Worm (Caenorhabditis elegans): ENCODE data around the gene bir-1.
A peak's percentile ranks its signal among the peaks of the same experiment; 100 is the strongest.

The bir-1 gene

DNA sequence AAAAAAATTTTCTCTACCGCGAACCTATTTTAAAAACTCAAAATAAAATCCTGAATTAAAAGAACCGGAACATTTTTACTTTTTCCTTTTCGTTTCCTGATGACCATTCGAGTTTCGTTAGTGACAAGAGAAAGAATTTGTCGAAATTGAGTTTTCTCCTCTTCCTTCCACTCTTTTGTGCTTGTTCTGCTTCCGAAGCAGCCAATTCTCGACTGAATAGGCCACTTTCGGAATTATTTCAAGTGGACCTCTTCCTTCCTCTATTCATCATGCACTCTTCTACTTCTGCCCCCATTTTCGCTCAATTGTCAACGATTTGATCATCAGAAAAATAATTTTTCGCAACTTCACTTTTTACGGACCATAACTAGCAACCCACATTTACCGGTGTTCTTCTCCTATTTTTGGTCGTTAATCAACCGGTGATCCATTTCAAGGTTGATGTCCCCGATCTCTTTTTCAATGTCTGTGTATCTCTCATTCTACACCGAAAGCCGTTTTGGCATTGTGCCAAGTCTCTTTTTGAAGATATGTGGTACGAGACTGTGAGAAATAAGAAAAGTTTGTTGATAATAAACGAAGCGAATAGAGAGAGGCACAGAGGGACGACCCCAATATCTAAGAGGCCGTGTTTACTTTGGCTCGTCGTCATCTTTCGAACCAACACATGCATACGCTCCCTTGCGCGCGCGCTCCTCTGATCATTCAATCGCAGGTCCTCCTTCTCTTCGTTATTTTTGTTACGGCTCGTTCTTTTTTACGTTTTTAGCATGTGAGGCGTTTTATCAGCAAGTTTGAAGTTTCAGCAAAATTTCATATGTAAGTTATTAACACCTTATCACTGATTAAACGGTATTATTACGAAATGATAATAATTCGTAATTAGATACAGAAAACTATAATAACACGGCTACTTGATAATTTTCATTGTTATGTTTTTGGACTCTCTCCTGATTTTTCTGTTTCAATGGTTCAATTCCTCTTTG is 30.6 kb downstream of the bir-1 start:
- TF ChIP-seq lin-13 (GFP tag; optimal IDR thresholded peaks at IDR 0.05) = no peak
- TF ChIP-seq fos-1 (tag; optimal IDR thresholded peaks at IDR 0.05) = peak; percentile 39
- peak; percentile 35 for TF ChIP-seq sma-3 (GFP tag; optimal IDR thresholded peaks at IDR 0.05)

DNA sequence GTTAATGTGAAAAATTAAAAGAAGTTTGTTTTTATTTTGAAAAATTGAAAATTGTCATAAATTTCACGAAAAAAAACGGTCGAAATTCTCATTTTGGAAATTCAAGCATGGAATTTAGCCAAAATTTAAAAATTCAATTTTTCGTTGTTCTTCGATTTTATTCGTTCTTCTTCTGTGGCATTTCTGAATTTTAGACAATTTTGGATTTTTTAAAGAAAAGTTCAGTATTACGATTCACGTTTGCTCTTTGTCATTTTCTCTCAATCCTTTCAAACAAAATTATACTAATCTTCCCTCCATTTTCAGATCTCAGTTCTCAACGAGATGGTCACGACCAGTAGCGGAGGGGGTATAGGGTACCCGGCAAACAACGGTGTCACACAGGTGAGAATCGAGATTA is 31.4 kb downstream of the bir-1 start, which contains the start of gene ape-1:
Gene ape-1 (plus strand): TSS at position 301 of the 400 bp plus-strand sequence.
- TF ChIP-seq Y55F3AM.14 (GFP tag; optimal IDR thresholded peaks at IDR 0.05) (no peak), ceh-82 (tag; optimal IDR thresholded peaks at IDR 0.05) (no peak), sma-3 (GFP tag; optimal IDR thresholded peaks at IDR 0.05) (no peak), alr-1 (tag; optimal IDR thresholded peaks at IDR 0.05) (no peak)

DNA sequence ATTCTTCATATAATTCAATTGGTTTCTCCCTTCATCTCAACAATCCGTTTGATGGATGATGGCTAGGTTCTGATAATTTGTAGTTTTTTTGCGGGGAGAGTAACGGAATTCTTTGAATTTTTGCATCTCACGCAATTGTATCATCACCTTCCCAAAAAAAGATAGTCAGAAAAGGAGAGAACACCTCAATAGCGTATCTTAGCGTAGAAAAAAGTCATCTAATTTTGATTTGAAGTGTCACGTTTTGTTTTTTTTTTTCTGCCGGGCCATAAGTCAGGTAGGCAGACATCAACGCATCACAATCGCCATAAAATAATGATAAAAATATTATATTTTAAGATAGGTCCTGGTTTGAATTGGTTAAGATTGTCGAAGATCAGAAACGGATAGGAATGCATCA is 32.2 kb downstream of the bir-1 start:
- peak; percentile 1 for TF ChIP-seq fos-1 (tag; optimal IDR thresholded peaks at IDR 0.05)
- TF ChIP-seq ceh-82 (tag; optimal IDR thresholded peaks at IDR 0.05) = no peak
- TF ChIP-seq gmeb-1 (tag; optimal IDR thresholded peaks at IDR 0.05) = peak; percentile 20
- TF ChIP-seq sma-9 (GFP tag; optimal IDR thresholded peaks at IDR 0.05) = peak; percentile 28
- no peak for TF ChIP-seq sma-9 (tag; optimal IDR thresholded peaks at IDR 0.05)

DNA sequence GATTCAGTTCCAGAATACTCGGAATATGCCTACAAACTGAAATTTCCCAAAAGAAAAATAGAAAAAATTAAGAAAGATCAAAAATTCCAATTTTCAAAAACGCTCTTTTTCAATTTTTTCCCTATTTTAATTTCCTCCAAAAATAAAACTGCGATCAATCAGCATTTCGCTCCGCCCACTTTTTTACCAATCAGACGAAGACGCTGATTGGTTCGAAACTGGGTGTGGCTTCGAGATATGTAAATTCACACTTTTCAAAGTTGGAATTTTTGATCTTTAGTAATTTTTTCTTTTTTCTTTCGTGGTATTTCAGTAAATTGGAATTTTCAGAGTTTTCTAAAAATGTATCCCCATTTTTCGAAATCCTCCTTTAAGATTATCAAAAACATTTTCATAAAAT is 32.8 kb downstream of the bir-1 start:
- TF ChIP-seq nhr-21 (tag; optimal IDR thresholded peaks at IDR 0.05) (no peak), peb-1 (tag; optimal IDR thresholded peaks at IDR 0.05) (no peak), unc-39 (tag; optimal IDR thresholded peaks at IDR 0.05) (no peak), nhr-25 (tag; optimal IDR thresholded peaks at IDR 0.05) (no peak), lin-39 (tag; optimal IDR thresholded peaks at IDR 0.05) (no peak)

DNA sequence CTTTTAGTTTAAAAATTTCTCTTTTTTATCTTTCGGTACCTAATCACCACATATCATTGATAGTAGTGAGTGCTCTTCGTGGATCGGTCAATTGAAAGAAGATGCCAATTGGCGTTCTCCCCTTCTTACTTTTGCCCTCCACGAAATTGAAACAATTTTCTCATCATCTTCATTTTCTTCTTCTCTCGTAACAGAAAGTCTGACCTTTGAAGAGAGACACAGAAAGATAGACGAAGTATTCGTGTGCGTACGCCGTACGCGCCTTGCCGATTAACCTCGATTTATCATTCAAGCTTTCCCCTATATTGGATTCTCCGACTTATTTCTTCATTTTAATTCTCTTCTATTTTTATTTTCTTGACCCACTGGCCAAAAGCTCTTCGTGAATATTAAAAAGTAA is 33.2 kb downstream of the bir-1 start:
- TF ChIP-seq nhr-10 (tag; optimal IDR thresholded peaks at IDR 0.05) (no peak), zag-1 (tag; optimal IDR thresholded peaks at IDR 0.05) (no peak), ceh-16 (tag; optimal IDR thresholded peaks at IDR 0.05) (no peak), ama-1 (optimal IDR thresholded peaks at IDR 0.05) (no peak), nhr-6 (tag; optimal IDR thresholded peaks at IDR 0.05) (no peak), crh-2 (tag; optimal IDR thresholded peaks at IDR 0.05) (no peak), nhr-21 (tag; optimal IDR thresholded peaks at IDR 0.05) (no peak), sma-9 (GFP tag; optimal IDR thresholded peaks at IDR 0.05) (peak; percentile 54), sma-9 (tag; optimal IDR thresholded peaks at IDR 0.05) (no peak), lin-11 (tag; optimal IDR thresholded peaks at IDR 0.05) (no peak), alr-1 (tag; optimal IDR thresholded peaks at IDR 0.05) (no peak), blmp-1 (tag; optimal IDR thresholded peaks at IDR 0.05; ENCODE audit: insufficient read depth) (peak; percentile 17), mab-5 (tag; optimal IDR thresholded peaks at IDR 0.05) (no peak), nhr-12 (tag; optimal IDR thresholded peaks at IDR 0.05) (no peak), sma-3 (GFP tag; optimal IDR thresholded peaks at IDR 0.05) (no peak), ztf-1 (GFP tag; conservative IDR thresholded peaks at IDR 0.05) (no peak), nhr-11 (tag; optimal IDR thresholded peaks at IDR 0.05) (no peak), lsy-2 (tag; optimal IDR thresholded peaks at IDR 0.05) (peak in 1 of 2 experiments; percentile 15), nhr-77 (tag; optimal IDR thresholded peaks at IDR 0.05) (no peak), elt-1 (tag; optimal IDR thresholded peaks at IDR 0.05) (no peak), F13H6.1 (tag; optimal IDR thresholded peaks at IDR 0.05) (peak; percentile 29), ztf-11 (tag; optimal IDR thresholded peaks at IDR 0.05) (no peak), aly-2 (tag; optimal IDR thresholded peaks at IDR 0.05) (no peak), nhr-23 (tag; optimal IDR thresholded peaks at IDR 0.05) (no peak), unc-62 (GFP tag; optimal IDR thresholded peaks at IDR 0.05) (no peak), egl-27 (tag; optimal IDR thresholded peaks at IDR 0.05) (no peak), nhr-237 (tag; optimal IDR thresholded peaks at IDR 0.05) (no peak), lin-39 (tag; optimal IDR thresholded peaks at IDR 0.05) (no peak), sem-4 (tag; optimal IDR thresholded peaks at IDR 0.05) (peak; percentile 0), mbf-1 (tag; optimal IDR thresholded peaks at IDR 0.05) (no peak), dmd-4 (tag; optimal IDR thresholded peaks at IDR 0.05) (no peak), elt-3 (tag; optimal IDR thresholded peaks at IDR 0.05) (no peak), nhr-129 (tag; optimal IDR thresholded peaks at IDR 0.05) (no peak), ZK546.5 (tag; optimal IDR thresholded peaks at IDR 0.05) (no peak), snpc-4 (tag; optimal IDR thresholded peaks at IDR 0.05) (no peak), unc-39 (tag; optimal IDR thresholded peaks at IDR 0.05) (no peak), fos-1 (tag; optimal IDR thresholded peaks at IDR 0.05) (peak; percentile 19), C34F6.9 (tag; optimal IDR thresholded peaks at IDR 0.05) (peak; percentile 45)

Measured in whole organism, L2 larva.